Fruit fly (Drosophila melanogaster) whole organism, adult: ENCODE data around the gene CG14717.
A peak's percentile ranks its signal among the peaks of the same experiment; 100 is the strongest.

Experiments
- CG11617 ChIP-seq: fragments of 200-800 bp; sonication (Bioruptor generic); optimal IDR thresholded peaks from 2 replicates; lab custom pipeline; 2017; ENCODE audit warnings: mild to moderate bottlenecking, missing biosample characterization, missing genetic modification reagents, missing genetic modification characterization
- CG14711 ChIP-seq: fragments of 200-800 bp; sonication (Bioruptor generic); optimal IDR thresholded peaks from 2 replicates; lab custom pipeline; 2018; ENCODE audit warnings: missing biosample characterization, mild to moderate bottlenecking, missing genetic modification characterization, moderate library complexity
- CG1620 ChIP-seq: fragments of 200-800 bp; sonication (Bioruptor generic); optimal IDR thresholded peaks from 2 replicates; lab custom pipeline; 2016; ENCODE audit warnings: missing biosample characterization, missing genetic modification characterization
- CG7045 ChIP-seq: fragments of 200-800 bp; sonication (Bioruptor generic); optimal IDR thresholded peaks from 2 replicates; lab custom pipeline; 2017; ENCODE audit warnings: missing biosample characterization, mild to moderate bottlenecking, missing genetic modification characterization
- Clk ChIP-seq: fragments of 200-800 bp; sonication (Bioruptor generic); optimal IDR thresholded peaks from 2 replicates; lab custom pipeline; 2017; ENCODE audit warnings: missing biosample characterization, missing genetic modification characterization
- Mnt ChIP-seq: fragments of 200-800 bp; sonication (Bioruptor generic); optimal IDR thresholded peaks from 2 replicates; lab custom pipeline; 2016; ENCODE audit warnings: missing biosample characterization, mild to moderate bottlenecking, missing genetic modification characterization
- bab1 ChIP-seq: fragments of 200-800 bp; sonication (Bioruptor generic); optimal IDR thresholded peaks from 3 replicates; lab custom pipeline; 2019; ENCODE audit warnings: missing biosample characterization, mild to moderate bottlenecking, missing genetic modification characterization, moderate library complexity
- tj ChIP-seq: fragments of 200-800 bp; sonication (Bioruptor generic); optimal IDR thresholded peaks from 3 replicates; lab custom pipeline; 2017; ENCODE audit warnings: missing biosample characterization, mild to moderate bottlenecking, missing genetic modification characterization, moderate library complexity

Gene CG14717

dm6 chr3R:11741730-11742203 lies 45.5 kb downstream of the CG14717 start, which contains the start of the genes Blm and CG14722:
Gene Blm (minus strand): TSS chr3R:11741783.
Gene CG14722 (plus strand): TSS chr3R:11741890.
- peak; percentile 60 for TF ChIP-seq bab1 (GFP tag; lab: Kevin White, UChicago)
- TF ChIP-seq CG1620 (GFP tag; lab: Kevin White, UChicago) = peak; percentile 28
- TF ChIP-seq CG7045 (GFP tag; lab: Kevin White, UChicago) = no peak
- no peak for TF ChIP-seq tj (GFP tag; lab: Kevin White, UChicago)
- peak; percentile 64 for TF ChIP-seq Mnt (GFP tag; lab: Kevin White, UChicago)
- peak; percentile 28 for TF ChIP-seq CG14711 (tag; lab: Kevin White, UChicago)
- TF ChIP-seq Clk (GFP tag; lab: Kevin White, UChicago) = no peak
- TF ChIP-seq CG11617 (GFP tag; lab: Kevin White, UChicago) = peak; percentile 10
